Fruit fly (Drosophila melanogaster) ovary, adult (tissue): ENCODE data around the gene Dnai2.

ENCODE experiments used
- CG17801 ChIP-seq: fragments of 200-800 bp; optimal IDR thresholded peaks from 2 replicates; lab custom pipeline; 2019; ENCODE audit warnings: missing biosample characterization, mild to moderate bottlenecking, missing genetic modification characterization, moderate library complexity; ENCODE audit not compliant: partially characterized antibody

The Dnai2 gene

DNA sequence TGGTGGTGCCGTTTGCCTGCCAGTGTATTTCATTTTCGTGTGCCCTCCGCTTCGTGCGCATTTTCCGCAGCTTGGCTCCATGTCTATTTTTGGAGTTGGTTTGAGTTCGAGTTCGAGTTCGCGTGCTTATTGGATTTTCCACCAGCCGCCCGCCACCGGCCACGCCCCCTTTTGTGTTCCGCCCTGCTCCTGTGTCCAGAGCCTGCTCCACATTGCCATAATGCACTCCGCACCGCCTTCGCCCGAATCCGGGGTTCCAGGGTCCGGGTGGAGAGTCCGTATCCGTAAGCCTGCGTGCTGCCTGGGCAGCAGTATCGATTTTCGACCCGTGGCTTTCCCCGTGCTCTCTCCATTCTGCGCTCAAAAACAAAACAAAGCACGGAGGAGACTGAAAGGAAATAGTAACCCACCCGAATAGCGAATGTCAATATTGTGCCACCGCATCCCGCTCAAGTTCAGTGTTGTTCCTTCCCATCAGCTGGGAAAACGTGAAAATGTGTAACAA, 20.7 kb downstream of the Dnai2 start:
- no peak for TF ChIP-seq CG17801 (GFP tag; lab: Kevin White, UChicago)

DNA sequence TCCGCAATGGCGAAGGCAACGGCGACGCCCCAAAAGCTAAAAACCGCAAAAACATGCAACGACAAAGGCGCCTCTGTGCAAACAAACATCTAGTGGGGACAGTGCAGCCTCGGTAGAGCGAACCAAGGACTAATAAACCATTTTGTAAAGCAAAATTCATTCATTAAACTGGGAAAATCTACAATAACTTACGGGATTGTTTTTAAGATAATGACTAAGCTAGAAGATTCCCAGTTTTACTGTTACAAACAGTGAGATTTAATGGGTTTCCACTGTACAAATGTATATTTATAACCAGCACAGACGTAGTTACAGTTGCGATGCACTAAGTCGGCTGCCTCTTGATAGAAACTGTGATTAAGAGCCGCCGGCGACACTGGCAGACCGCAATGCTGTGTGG, 42.9 kb downstream of the Dnai2 start:
- TF ChIP-seq CG17801 (GFP tag; lab: Kevin White, UChicago), result no peak

DNA sequence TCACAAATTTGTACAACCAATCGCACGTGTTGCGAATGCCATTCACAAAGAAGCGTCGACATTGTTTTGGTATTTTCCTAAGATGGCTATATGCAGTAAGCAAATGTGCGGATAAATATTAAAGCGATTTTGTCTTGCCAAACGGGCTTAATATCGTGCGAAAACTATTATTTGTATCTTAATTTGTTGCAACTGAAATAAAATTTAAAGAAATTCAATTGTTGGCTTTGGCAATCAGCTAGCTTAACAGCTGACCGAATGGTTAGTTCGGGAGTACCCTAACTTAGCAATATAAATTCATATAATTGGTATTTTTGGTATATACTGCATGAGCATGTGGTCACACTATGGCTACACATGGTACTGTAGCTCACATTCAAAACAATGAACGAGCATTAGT, 50.7 kb downstream of the Dnai2 start, which contains the start of the genes RIOK1 and Polr3H:
RIOK1 (minus strand) TSS at position 65 of the 400 bp plus-strand sequence.
Polr3H (plus strand) TSS at position 347 of the 400 bp plus-strand sequence.
- TF ChIP-seq CG17801 (GFP tag; lab: Kevin White, UChicago), result peak; percentile 59
